Worm (Caenorhabditis elegans) whole organism, L4 larva: ENCODE results near the gene F28H6.4.
A peak's percentile ranks its signal among the peaks of the same experiment; 100 is the strongest.

Experiments used
- R02D3.7 ChIP-seq: fragments of 150-350 bp; sonication (generic microtip); optimal IDR thresholded peaks from 3 replicates; lab custom pipeline; 2014; ENCODE audit warnings: missing biosample characterization, missing genetic modification characterization
- Y75B8A.6 ChIP-seq: fragments of 200-800 bp; sonication (Bioruptor generic); IDR thresholded peaks from 2 replicates; pipeline ENCODE4 v1.3.6; 2022; ENCODE audit warnings: missing genetic modification reagents, missing genetic modification characterization, missing compliant biosample characterization
- ZK337.2 ChIP-seq: fragments of 200-800 bp; sonication (Bioruptor generic); IDR thresholded peaks from 2 replicates; pipeline ENCODE4 v1.3.6; 2022; ENCODE audit warnings: missing genetic modification reagents, missing genetic modification characterization, missing compliant biosample characterization
- aha-1 ChIP-seq: fragments of 150-350 bp; peaks from one replicate; lab custom pipeline; 2014; ENCODE audit warnings: missing biosample characterization, missing genetic modification characterization
- attf-4 ChIP-seq: sonication (generic microtip); optimal IDR thresholded peaks from 3 replicates; lab custom pipeline; 2017; ENCODE audit warnings: missing biosample characterization, missing genetic modification characterization
- ceh-20 ChIP-seq: fragments of 200-800 bp; sonication (Bioruptor generic); IDR thresholded peaks from 2 replicates; pipeline ENCODE4 v1.3.6; 2022; ENCODE audit warnings: missing genetic modification reagents, missing genetic modification characterization, missing compliant biosample characterization
- ceh-44 ChIP-seq: fragments of 200-800 bp; sonication (Bioruptor generic); IDR thresholded peaks from 2 replicates; pipeline ENCODE4 v1.3.6; 2022; ENCODE audit warnings: missing genetic modification reagents, missing genetic modification characterization, missing compliant biosample characterization
- ceh-62 ChIP-seq: sonication (generic microtip); optimal IDR thresholded peaks from 2 replicates; lab custom pipeline; 2017; ENCODE audit warnings: missing biosample characterization, missing genetic modification characterization
- ceh-82 ChIP-seq: sonication (generic microtip); optimal IDR thresholded peaks from 2 replicates; lab custom pipeline; 2017; ENCODE audit warnings: missing biosample characterization, missing genetic modification characterization
- daf-12 ChIP-seq: fragments of 150-350 bp; optimal IDR thresholded peaks from 2 replicates; lab custom pipeline; 2014; ENCODE audit warnings: missing biosample characterization, missing genetic modification reagents, missing genetic modification characterization
- daf-16 ChIP-seq, 3 experiments: sonication (generic microtip); optimal IDR thresholded peaks; 2 replicates each; lab custom pipeline; 2016 to 2017; ENCODE audit warnings: missing genetic modification characterization in 3 of 3, missing genetic modification reagents in 3 of 3, mild to moderate bottlenecking in 2 of 3, missing compliant biosample characterization in 2 of 3, missing biosample characterization in 1 of 3, moderate library complexity in 1 of 3
- duxl-1 ChIP-seq: sonication (generic microtip); optimal IDR thresholded peaks from 2 replicates; lab custom pipeline; 2016; ENCODE audit warnings: mild to moderate bottlenecking, missing genetic modification characterization, moderate library complexity, missing compliant biosample characterization; ENCODE audit not compliant: poor library complexity
- egl-43 ChIP-seq: fragments of 200-800 bp; sonication (Bioruptor generic); IDR thresholded peaks from 2 replicates; pipeline ENCODE4 v1.3.6; 2022; ENCODE audit warnings: missing genetic modification reagents, missing genetic modification characterization, missing compliant biosample characterization
- fos-1 ChIP-seq: fragments of 150-350 bp; optimal IDR thresholded peaks from 2 replicates; lab custom pipeline; 2014; ENCODE audit warnings: missing biosample characterization, missing genetic modification characterization
- jun-1 ChIP-seq: fragments of 150-350 bp; optimal IDR thresholded peaks from 2 replicates; lab custom pipeline; 2014; ENCODE audit warnings: missing biosample characterization, missing genetic modification reagents, missing genetic modification characterization
- lin-1 ChIP-seq: fragments of 200-800 bp; sonication (Bioruptor generic); IDR thresholded peaks from 2 replicates; pipeline ENCODE4 v1.3.6; 2022; ENCODE audit warnings: missing genetic modification reagents, missing genetic modification characterization, missing compliant biosample characterization
- lin-15B ChIP-seq: fragments of 150-350 bp; sonication (generic microtip); optimal IDR thresholded peaks from 3 replicates; lab custom pipeline; 2014; ENCODE audit warnings: missing biosample characterization, missing genetic modification characterization
- lin-29 ChIP-seq: fragments of 200-800 bp; sonication (Bioruptor generic); IDR thresholded peaks from 2 replicates; pipeline ENCODE4 v1.3.6; 2022; ENCODE audit warnings: missing genetic modification reagents, missing genetic modification characterization, missing compliant biosample characterization
- lir-3 ChIP-seq: sonication (generic microtip); optimal IDR thresholded peaks from 2 replicates; lab custom pipeline; 2016; ENCODE audit warnings: mild to moderate bottlenecking, missing genetic modification characterization, missing compliant biosample characterization
- lsy-2 ChIP-seq, 2 experiments: fragments of 150-350 bp in 1 of 2; sonication (generic microtip) in 1 of 2; optimal IDR thresholded peaks; 2 replicates each; lab custom pipeline; 2014 to 2017; ENCODE audit warnings: missing biosample characterization in 2 of 2, missing genetic modification characterization in 2 of 2
- mep-1 ChIP-seq: fragments of 150-350 bp; sonication (generic microtip); optimal IDR thresholded peaks from 3 replicates; lab custom pipeline; 2014; ENCODE audit warnings: missing biosample characterization, missing genetic modification characterization
- mes-2 ChIP-seq: sonication (generic microtip); optimal IDR thresholded peaks from 2 replicates; lab custom pipeline; 2016; ENCODE audit warnings: missing genotype, mild to moderate bottlenecking, missing genetic modification characterization, missing compliant biosample characterization; ENCODE audit not compliant: poor library complexity, severe bottlenecking
- mxl-3 ChIP-seq: fragments of 200-800 bp; sonication (Bioruptor generic); optimal IDR thresholded peaks from 2 replicates; lab custom pipeline; 2018; ENCODE audit warnings: mild to moderate bottlenecking, missing genetic modification characterization, missing compliant biosample characterization
- nhr-10 ChIP-seq: fragments of 150-350 bp; optimal IDR thresholded peaks from 2 replicates; lab custom pipeline; 2014; ENCODE audit warnings: missing biosample characterization, missing genetic modification characterization
- nhr-237 ChIP-seq: sonication (generic microtip); optimal IDR thresholded peaks from 2 replicates; lab custom pipeline; 2017; ENCODE audit warnings: missing biosample characterization, missing genetic modification characterization
- nhr-48 ChIP-seq: sonication (generic microtip); optimal IDR thresholded peaks from 2 replicates; lab custom pipeline; 2016; ENCODE audit warnings: mild to moderate bottlenecking, missing genetic modification characterization, missing compliant biosample characterization
- nhr-76 ChIP-seq: fragments of 150-350 bp; optimal IDR thresholded peaks from 2 replicates; lab custom pipeline; 2014; ENCODE audit warnings: missing biosample characterization, missing genetic modification characterization
- pqm-1 ChIP-seq: sonication (generic microtip); optimal IDR thresholded peaks from 2 replicates; lab custom pipeline; 2017; ENCODE audit warnings: missing biosample characterization, missing genetic modification characterization
- saeg-2 ChIP-seq: fragments of 200-800 bp; sonication (Bioruptor generic); IDR thresholded peaks from 2 replicates; pipeline ENCODE4 v1.3.6; 2022; ENCODE audit warnings: missing genetic modification reagents, missing genetic modification characterization, missing compliant biosample characterization
- spr-1 ChIP-seq: sonication (generic microtip); optimal IDR thresholded peaks from 2 replicates; lab custom pipeline; 2016; ENCODE audit warnings: mild to moderate bottlenecking, missing genetic modification characterization, missing compliant biosample characterization
- tag-97 ChIP-seq: fragments of 200-800 bp; sonication (Bioruptor generic); IDR thresholded peaks from 2 replicates; pipeline ENCODE4 v1.3.6; 2022; ENCODE audit warnings: missing genetic modification characterization, missing compliant biosample characterization
- tra-1 ChIP-seq: fragments of 200-800 bp; sonication (Bioruptor generic); IDR thresholded peaks from 2 replicates; pipeline ENCODE4 v1.3.6; 2022; ENCODE audit warnings: missing genetic modification reagents, missing genetic modification characterization, missing compliant biosample characterization
- unc-39 ChIP-seq: sonication (generic microtip); optimal IDR thresholded peaks from 2 replicates; lab custom pipeline; 2017; ENCODE audit warnings: missing biosample characterization, missing genetic modification characterization
- unc-62 ChIP-seq, 3 experiments: fragments of 150-350 bp in 1 of 3; sonication (generic microtip); optimal IDR thresholded peaks in 2 of 3; peaks in 1 of 3; 1 replicate in 1 of 3; 2 replicates in 2 of 3; lab custom pipeline; 2014 to 2017; ENCODE audit warnings: missing biosample characterization in 3 of 3, missing genetic modification characterization in 3 of 3, missing genetic modification reagents in 3 of 3, missing genotype in 1 of 3
- zfp-3 ChIP-seq: fragments of 200-800 bp; sonication (Bioruptor generic); conservative IDR thresholded peaks from 2 replicates; pipeline ENCODE4 v1.3.6; 2022; ENCODE audit warnings: missing genetic modification reagents, missing genetic modification characterization, missing compliant biosample characterization
- zip-11 ChIP-seq: fragments of 200-800 bp; sonication (Bioruptor generic); IDR thresholded peaks from 2 replicates; pipeline ENCODE4 v1.3.6; 2022; ENCODE audit warnings: missing genetic modification characterization, missing compliant biosample characterization

F28H6.4 gene

DNA sequence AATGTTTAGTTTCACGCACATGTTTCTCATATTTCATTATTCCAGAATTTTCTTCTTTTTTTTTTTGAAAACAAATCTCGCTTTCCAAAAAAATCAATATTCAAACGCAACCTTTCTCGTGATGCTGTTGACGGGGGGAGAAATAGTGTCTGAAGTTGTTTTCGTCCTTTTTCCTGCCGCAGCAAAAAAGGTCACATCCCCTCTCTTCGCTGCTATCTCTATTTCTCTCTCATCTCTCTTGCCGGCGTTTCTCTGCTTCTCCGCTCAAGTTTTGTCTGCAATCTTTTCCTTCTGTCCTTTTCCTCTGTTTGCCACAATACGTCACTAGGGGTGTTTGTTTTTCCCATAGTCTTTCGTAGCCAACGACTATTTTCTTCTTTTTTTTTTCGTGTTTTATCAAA is 19.1 kb downstream of the F28H6.4 start (continued):
- TF ChIP-seq nhr-48 (peak; percentile 16), mep-1 (tag; lab: Kevin White, UChicago) (peak; percentile 88), fos-1 (tag; lab: Kevin White, UChicago) (no peak), lin-29 (no peak), tra-1 (GFP tag; lab: Robert Waterston, UW) (peak; percentile 69), pqm-1 (tag; lab: Kevin White, UChicago) (no peak), Y75B8A.6 (no peak), unc-62 (GFP tag; optimal IDR thresholded peaks at IDR 0.05 in 1 of 2; lab: Kevin White, UChicago) (peak in 1 of 2 experiments; percentile 96), unc-62 (tag; optimal IDR thresholded peaks at IDR 0.05; lab: Kevin White, UChicago) (no peak), daf-16 (GFP tag; optimal IDR thresholded peaks at IDR 0.05; lab: Kevin White, UChicago) (peak in 1 of 2 experiments; percentile 86), daf-16 (tag; optimal IDR thresholded peaks at IDR 0.05; lab: Kevin White, UChicago) (peak; percentile 99), nhr-237 (tag; lab: Kevin White, UChicago) (no peak), nhr-76 (tag; lab: Kevin White, UChicago) (no peak), lsy-2 (tag; optimal IDR thresholded peaks at IDR 0.05; lab: Kevin White, UChicago) (peak; percentile 44 to 75), ceh-62 (no peak), daf-12 (tag; lab: Kevin White, UChicago) (no peak), unc-39 (no peak), R02D3.7 (tag; lab: Kevin White, UChicago) (no peak), mxl-3 (GFP tag; lab: Kevin White, UChicago) (peak; percentile 44), ceh-20 (GFP tag; lab: Robert Waterston, UW) (0 out of 2 replicates have a peak, but pooled peaks have one; percentile 37), ZK337.2 (GFP tag; lab: Robert Waterston, UW) (no peak), spr-1 (tag; lab: Kevin White, UChicago) (no peak), attf-4 (tag; lab: Kevin White, UChicago) (no peak), tag-97 (GFP tag; lab: Robert Waterston, UW) (no peak), ceh-82 (no peak), duxl-1 (tag; lab: Kevin White, UChicago) (no peak), egl-43 (GFP tag; lab: Robert Waterston, UW) (no peak), zip-11 (GFP tag; lab: Robert Waterston, UW) (no peak), jun-1 (tag; lab: Kevin White, UChicago) (no peak), zfp-3 (GFP tag; lab: Robert Waterston, UW) (no peak), nhr-10 (tag; lab: Kevin White, UChicago) (no peak), lin-1 (GFP tag; lab: Robert Waterston, UW) (0 out of 2 replicates have a peak, but pooled peaks have one; percentile 30)

DNA sequence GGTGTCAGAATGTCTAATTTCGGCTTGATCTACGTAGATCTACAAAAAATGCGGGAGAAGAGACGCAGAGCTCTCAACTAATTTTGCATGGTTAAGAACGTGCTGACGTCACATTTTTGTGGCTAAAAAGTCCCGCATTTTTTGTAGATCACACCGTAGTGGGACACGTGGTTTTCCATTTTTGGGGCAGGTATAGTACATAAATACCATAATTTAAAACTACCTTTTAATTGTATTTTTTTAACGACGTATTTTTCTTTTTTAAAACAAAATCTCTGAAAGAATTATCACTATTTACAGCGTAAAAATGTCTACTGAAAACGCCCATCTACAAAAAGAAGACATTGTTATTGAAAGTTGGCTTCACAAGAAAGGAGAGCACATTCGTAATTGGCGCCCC is 19.7 kb downstream of the F28H6.4 start, which contains the start of gene akt-2:
Gene akt-2, plus strand, starts transcription at position 301 of the 400 bp plus-strand sequence.
- TF ChIP-seq lin-29 (no peak), aha-1 (tag; lab: Kevin White, UChicago) (no peak), ceh-44 (GFP tag; lab: Robert Waterston, UW) (no peak), lin-15B (no peak), ceh-20 (GFP tag; lab: Robert Waterston, UW) (no peak)

DNA sequence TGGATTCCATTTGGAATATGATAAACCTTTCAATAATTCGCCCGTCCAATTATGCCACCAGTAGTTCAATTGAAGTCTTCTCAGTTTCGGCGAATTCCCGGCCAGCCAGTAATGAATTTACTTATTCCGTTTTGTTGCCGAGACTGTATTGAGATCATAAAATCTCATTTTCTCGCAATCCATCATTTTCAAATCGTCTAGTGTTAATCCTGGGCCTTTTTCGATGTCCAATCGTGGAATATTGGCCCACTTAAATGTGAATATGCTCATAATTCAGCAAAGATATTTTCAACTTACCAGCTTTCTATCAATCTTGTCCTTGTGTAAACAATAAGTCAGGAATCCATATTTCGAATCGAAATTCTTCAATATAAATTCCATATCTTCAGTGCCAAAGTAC is 25.0 kb downstream of the F28H6.4 start:
- TF ChIP-seq nhr-48, result no peak
- no peak for TF ChIP-seq mes-2 (tag; lab: Kevin White, UChicago)
- TF ChIP-seq nhr-76 (tag; lab: Kevin White, UChicago), result no peak
- TF ChIP-seq unc-62 (GFP tag; optimal IDR thresholded peaks at IDR 0.05 in 1 of 2; lab: Kevin White, UChicago), result peak in 1 of 2 experiments; percentile 90
- no peak for TF ChIP-seq unc-62 (tag; optimal IDR thresholded peaks at IDR 0.05; lab: Kevin White, UChicago)
- no peak for TF ChIP-seq saeg-2 (GFP tag; lab: Robert Waterston, UW)

DNA sequence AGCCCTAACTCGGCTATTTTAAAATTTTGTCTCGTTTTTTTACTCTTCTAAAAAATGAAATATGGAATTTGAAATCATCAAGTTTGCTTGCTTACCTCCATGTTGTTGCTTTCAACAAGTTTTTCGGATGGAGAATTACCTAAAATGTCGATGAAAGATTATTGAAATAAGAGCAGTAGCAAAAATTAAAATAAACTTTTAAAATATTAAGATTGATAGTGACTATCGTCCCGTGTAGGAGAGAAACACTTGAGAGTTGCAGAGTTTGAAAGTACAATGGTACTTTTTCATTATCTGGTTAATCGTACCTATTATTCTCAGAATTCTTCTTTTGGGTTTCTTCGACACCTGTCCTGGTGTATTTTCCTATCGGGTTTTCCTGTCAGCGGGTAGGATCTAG is 29.2 kb downstream of the F28H6.4 start, which contains the start of gene ceh-90:
Gene ceh-90, minus strand, starts transcription at position 101 of the 400 bp plus-strand sequence.
- TF ChIP-seq lir-3, result no peak
